Worm (Caenorhabditis elegans) whole organism, L4 larva: ENCODE results near the gene cky-1.

ENCODE experiments used
- D1046.2 ChIP-seq: fragments of 200-800 bp; sonication (Bioruptor generic); IDR thresholded peaks from 2 replicates; pipeline ENCODE4 v1.3.6; 2022; ENCODE audit warnings: missing genetic modification characterization, missing compliant biosample characterization
- T20F7.1 ChIP-seq: fragments of 200-800 bp; sonication (Bioruptor generic); optimal IDR thresholded peaks from 2 replicates; lab custom pipeline; 2018; ENCODE audit warnings: mild to moderate bottlenecking, missing genetic modification characterization, missing compliant biosample characterization
- Y48G9A.11 ChIP-seq: fragments of 200-800 bp; sonication (Bioruptor generic); IDR thresholded peaks from 2 replicates; pipeline ENCODE4 v1.3.6; 2022; ENCODE audit warnings: missing genetic modification reagents, missing genetic modification characterization, missing compliant biosample characterization
- ZK546.5 ChIP-seq, 2 experiments: sonication (generic microtip); optimal IDR thresholded peaks; 2 replicates each; lab custom pipeline; 2017; ENCODE audit warnings: missing biosample characterization in 2 of 2, missing genetic modification characterization in 2 of 2
- aly-2 ChIP-seq: sonication (generic microtip); optimal IDR thresholded peaks from 2 replicates; lab custom pipeline; 2018; ENCODE audit warnings: missing biosample characterization, missing genetic modification characterization
- attf-4 ChIP-seq: sonication (generic microtip); optimal IDR thresholded peaks from 3 replicates; lab custom pipeline; 2017; ENCODE audit warnings: missing biosample characterization, missing genetic modification characterization
- ceh-28 ChIP-seq: fragments of 150-350 bp; optimal IDR thresholded peaks from 2 replicates; lab custom pipeline; 2014; ENCODE audit warnings: missing biosample characterization, missing genetic modification reagents, missing genetic modification characterization
- ceh-62 ChIP-seq: sonication (generic microtip); optimal IDR thresholded peaks from 2 replicates; lab custom pipeline; 2017; ENCODE audit warnings: missing biosample characterization, missing genetic modification characterization
- daf-12 ChIP-seq: fragments of 150-350 bp; optimal IDR thresholded peaks from 2 replicates; lab custom pipeline; 2014; ENCODE audit warnings: missing biosample characterization, missing genetic modification reagents, missing genetic modification characterization
- daf-19 ChIP-seq: fragments of 200-800 bp; sonication (Bioruptor generic); conservative IDR thresholded peaks from 2 replicates; pipeline ENCODE4 v1.3.6; 2022; ENCODE audit warnings: missing genetic modification characterization, missing compliant biosample characterization
- dmd-8 ChIP-seq: fragments of 200-800 bp; sonication (Bioruptor generic); IDR thresholded peaks from 2 replicates; pipeline ENCODE4 v1.3.6; 2022; ENCODE audit warnings: missing genetic modification characterization, missing compliant biosample characterization
- dve-1 ChIP-seq: sonication (generic microtip); optimal IDR thresholded peaks from 2 replicates; lab custom pipeline; 2017; ENCODE audit warnings: antibody characterized with exemption, mild to moderate bottlenecking, missing genetic modification characterization, missing compliant biosample characterization; ENCODE audit not compliant: insufficient read depth
- hif-1 ChIP-seq, 2 experiments: sonication (generic microtip); optimal IDR thresholded peaks; 2 replicates each; lab custom pipeline; 2016 to 2017; ENCODE audit warnings: missing compliant biosample characterization in 2 of 2, missing genetic modification characterization in 2 of 2, missing genetic modification reagents in 2 of 2, missing genotype in 2 of 2, mild to moderate bottlenecking in 1 of 2
- jun-1 ChIP-seq: fragments of 150-350 bp; optimal IDR thresholded peaks from 2 replicates; lab custom pipeline; 2014; ENCODE audit warnings: missing biosample characterization, missing genetic modification reagents, missing genetic modification characterization
- lin-1 ChIP-seq: fragments of 200-800 bp; sonication (Bioruptor generic); IDR thresholded peaks from 2 replicates; pipeline ENCODE4 v1.3.6; 2022; ENCODE audit warnings: missing genetic modification reagents, missing genetic modification characterization, missing compliant biosample characterization
- lin-13 ChIP-seq: fragments of 150-350 bp; optimal IDR thresholded peaks from 2 replicates; lab custom pipeline; 2014; ENCODE audit warnings: missing biosample characterization, missing genetic modification reagents, missing genetic modification characterization
- lsy-2 ChIP-seq, 2 experiments: fragments of 150-350 bp in 1 of 2; sonication (generic microtip) in 1 of 2; optimal IDR thresholded peaks; 2 replicates each; lab custom pipeline; 2014 to 2017; ENCODE audit warnings: missing biosample characterization in 2 of 2, missing genetic modification characterization in 2 of 2
- madf-9 ChIP-seq: fragments of 200-800 bp; sonication (Bioruptor generic); conservative IDR thresholded peaks from 2 replicates; pipeline ENCODE4 v1.3.6; 2022; ENCODE audit warnings: missing genetic modification reagents, missing genetic modification characterization, missing compliant biosample characterization
- mdl-1 ChIP-seq, 2 experiments: fragments of 150-350 bp in 1 of 2; sonication (generic microtip) in 1 of 2; optimal IDR thresholded peaks; 2 replicates each; lab custom pipeline; 2014 to 2017; ENCODE audit warnings: missing biosample characterization in 2 of 2, missing genetic modification characterization in 2 of 2
- nhr-10 ChIP-seq: fragments of 150-350 bp; optimal IDR thresholded peaks from 2 replicates; lab custom pipeline; 2014; ENCODE audit warnings: missing biosample characterization, missing genetic modification characterization
- nhr-102 ChIP-seq: sonication (generic microtip); optimal IDR thresholded peaks from 2 replicates; lab custom pipeline; 2016; ENCODE audit warnings: mild to moderate bottlenecking, missing genetic modification characterization, moderate library complexity, missing compliant biosample characterization
- nhr-11 ChIP-seq: fragments of 150-350 bp; optimal IDR thresholded peaks from 2 replicates; lab custom pipeline; 2014; ENCODE audit warnings: missing biosample characterization, missing genetic modification characterization
- nhr-25 ChIP-seq: sonication (generic microtip); optimal IDR thresholded peaks from 2 replicates; lab custom pipeline; 2017; ENCODE audit warnings: missing genetic modification characterization, mild to moderate bottlenecking, missing compliant biosample characterization, antibody characterized with exemption, moderate library complexity, borderline replicate concordance; ENCODE audit not compliant: insufficient read depth
- nhr-28 ChIP-seq: fragments of 150-350 bp; optimal IDR thresholded peaks from 2 replicates; lab custom pipeline; 2014; ENCODE audit warnings: missing biosample characterization, missing genetic modification characterization
- nhr-41 ChIP-seq: fragments of 200-800 bp; sonication (Bioruptor generic); IDR thresholded peaks from 2 replicates; pipeline ENCODE4 v1.3.6; 2022; ENCODE audit warnings: missing genetic modification reagents, missing genetic modification characterization, missing compliant biosample characterization
- nhr-42 ChIP-seq: fragments of 200-800 bp; sonication (Bioruptor generic); IDR thresholded peaks from 2 replicates; pipeline ENCODE4 v1.3.6; 2022; ENCODE audit warnings: missing genetic modification characterization, missing compliant biosample characterization
- nhr-6 ChIP-seq: fragments of 150-350 bp; optimal IDR thresholded peaks from 2 replicates; lab custom pipeline; 2014; ENCODE audit warnings: missing biosample characterization, missing genetic modification characterization
- nhr-76 ChIP-seq: fragments of 150-350 bp; optimal IDR thresholded peaks from 2 replicates; lab custom pipeline; 2014; ENCODE audit warnings: missing biosample characterization, missing genetic modification characterization
- nhr-77 ChIP-seq: fragments of 150-350 bp; optimal IDR thresholded peaks from 2 replicates; lab custom pipeline; 2014; ENCODE audit warnings: missing biosample characterization, missing genetic modification characterization
- pqm-1 ChIP-seq: sonication (generic microtip); optimal IDR thresholded peaks from 2 replicates; lab custom pipeline; 2017; ENCODE audit warnings: missing biosample characterization, missing genetic modification characterization
- rbr-2 ChIP-seq: sonication (generic microtip); optimal IDR thresholded peaks from 2 replicates; lab custom pipeline; 2016; ENCODE audit warnings: missing genotype, missing genetic modification characterization, missing compliant biosample characterization
- sdz-12 ChIP-seq: fragments of 200-800 bp; sonication (Bioruptor generic); optimal IDR thresholded peaks from 2 replicates; lab custom pipeline; 2018; ENCODE audit warnings: mild to moderate bottlenecking, missing genetic modification characterization, missing compliant biosample characterization
- set-16 ChIP-seq: fragments of 200-800 bp; sonication (Bioruptor generic); IDR thresholded peaks from 2 replicates; pipeline ENCODE4 v1.3.6; 2022; ENCODE audit warnings: missing genetic modification reagents, missing genetic modification characterization, missing compliant biosample characterization
- skn-1 ChIP-seq: fragments of 150-350 bp; optimal IDR thresholded peaks from 2 replicates; lab custom pipeline; 2014; ENCODE audit warnings: missing biosample characterization, missing genetic modification characterization
- spr-1 ChIP-seq: sonication (generic microtip); optimal IDR thresholded peaks from 2 replicates; lab custom pipeline; 2016; ENCODE audit warnings: mild to moderate bottlenecking, missing genetic modification characterization, missing compliant biosample characterization
- tag-97 ChIP-seq: fragments of 200-800 bp; sonication (Bioruptor generic); IDR thresholded peaks from 2 replicates; pipeline ENCODE4 v1.3.6; 2022; ENCODE audit warnings: missing genetic modification characterization, missing compliant biosample characterization
- unc-130 ChIP-seq: sonication (generic microtip); optimal IDR thresholded peaks from 2 replicates; lab custom pipeline; 2016; ENCODE audit warnings: missing genetic modification reagents, missing genetic modification characterization, missing compliant biosample characterization
- unc-62 ChIP-seq, 3 experiments: fragments of 150-350 bp in 1 of 3; sonication (generic microtip); optimal IDR thresholded peaks in 2 of 3; peaks in 1 of 3; 1 replicate in 1 of 3; 2 replicates in 2 of 3; lab custom pipeline; 2014 to 2017; ENCODE audit warnings: missing biosample characterization in 3 of 3, missing genetic modification characterization in 3 of 3, missing genetic modification reagents in 3 of 3, missing genotype in 1 of 3
- zag-1 ChIP-seq: fragments of 150-350 bp; optimal IDR thresholded peaks from 2 replicates; lab custom pipeline; 2014; ENCODE audit warnings: missing biosample characterization, missing genetic modification characterization
- zfp-3 ChIP-seq: fragments of 200-800 bp; sonication (Bioruptor generic); conservative IDR thresholded peaks from 2 replicates; pipeline ENCODE4 v1.3.6; 2022; ENCODE audit warnings: missing genetic modification reagents, missing genetic modification characterization, missing compliant biosample characterization
- ztf-11 ChIP-seq: fragments of 150-350 bp; optimal IDR thresholded peaks from 2 replicates; lab custom pipeline; 2014; ENCODE audit warnings: missing biosample characterization, missing genetic modification characterization

The cky-1 gene

DNA sequence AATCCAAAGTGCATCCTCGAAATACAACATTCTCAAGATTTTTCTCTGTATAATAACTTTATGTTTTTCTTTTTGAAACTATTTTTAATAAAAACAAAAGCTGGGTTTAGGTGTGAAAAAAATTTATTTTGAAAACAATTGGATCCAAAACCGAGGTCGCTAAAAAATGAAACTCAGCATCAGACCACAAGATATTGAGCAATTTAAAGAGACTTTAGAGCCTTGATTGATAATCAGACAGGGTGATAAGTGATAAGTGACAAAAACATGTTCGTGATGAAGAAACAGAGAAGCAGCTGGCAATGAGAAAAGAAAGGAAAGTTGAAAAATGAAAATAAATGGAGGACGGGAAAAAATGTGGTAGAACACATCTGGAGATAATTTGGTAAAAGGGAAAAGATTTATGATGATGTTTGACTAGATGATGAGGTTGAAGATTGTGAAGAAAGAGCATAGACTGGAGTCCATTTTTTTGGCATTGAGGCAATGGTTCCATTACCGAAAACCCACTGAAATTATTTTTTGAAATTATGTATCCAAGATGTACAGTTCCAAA is 15.1 kb downstream of the cky-1 start, which contains the start of gene C15C8.6:
TSS of gene C15C8.6 (minus strand) at position 51 of the 556 bp plus-strand sequence.
- TF ChIP-seq nhr-10 (tag; lab: Kevin White, UChicago) (no peak), ceh-62 (tag; lab: Kevin White, UChicago) (no peak), sdz-12 (GFP tag; lab: Kevin White, UChicago) (no peak), tag-97 (GFP tag; lab: Robert Waterston, UW) (no peak), unc-62 (GFP tag; optimal IDR thresholded peaks at IDR 0.05 in 1 of 2; lab: Kevin White, UChicago) (peak in 1 of 2 experiments; percentile 50), unc-62 (tag; optimal IDR thresholded peaks at IDR 0.05; lab: Kevin White, UChicago) (no peak)

DNA sequence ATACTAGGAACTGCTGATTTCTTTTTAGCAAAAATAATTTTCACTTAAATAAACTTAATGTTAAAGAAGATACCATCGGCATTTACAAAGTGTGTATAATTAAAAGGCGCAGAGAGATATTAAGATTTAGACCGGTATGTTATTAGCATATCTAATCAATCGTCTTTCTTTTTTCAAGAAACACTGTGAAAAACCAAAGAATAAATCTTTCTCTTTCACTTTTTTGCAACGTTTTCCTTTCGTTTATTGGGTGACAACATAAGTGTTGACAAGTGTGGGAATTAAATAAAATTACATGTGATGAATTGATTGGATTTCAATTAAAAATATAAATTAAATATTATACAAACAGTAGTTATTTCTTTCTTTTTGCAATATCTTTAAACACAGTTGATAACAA is 15.9 kb downstream of the cky-1 start, which contains the start of gene C15C8.8:
TSS of gene C15C8.8 (minus strand) at position 101 of the 400 bp plus-strand sequence.
- TF ChIP-seq dve-1 (tag; lab: Kevin White, UChicago) (no peak), nhr-28 (tag; lab: Kevin White, UChicago) (no peak), lsy-2 (tag; optimal IDR thresholded peaks at IDR 0.05; lab: Kevin White, UChicago) (no peak)
- TF ChIP-seq, all 104 proteins: peak for 0

DNA sequence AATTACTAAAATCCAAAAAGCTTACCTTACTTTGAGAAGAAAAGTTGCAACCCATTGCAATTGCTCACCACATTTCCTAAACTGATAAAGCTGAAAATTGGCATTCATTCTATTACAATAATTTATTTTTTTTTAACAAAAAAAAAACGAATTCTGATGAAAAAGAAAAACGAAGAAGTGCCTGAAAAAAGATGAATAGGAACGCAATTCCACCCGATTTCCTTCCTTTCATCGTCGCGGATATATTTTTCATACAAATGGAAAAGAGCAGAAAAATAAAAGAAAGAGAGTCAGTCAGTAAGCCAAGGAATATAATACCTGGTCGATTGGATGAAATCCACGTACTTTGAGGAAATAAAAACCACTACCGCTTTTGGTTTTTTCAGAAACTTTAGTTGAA is 18.3 kb downstream of the cky-1 start, which contains the start of gene gpa-13:
TSS of gene gpa-13 (minus strand) at position 101 of the 400 bp plus-strand sequence.
- TF ChIP-seq zfp-3 (GFP tag; lab: Robert Waterston, UW), result no peak
- TF ChIP-seq nhr-77 (tag; lab: Kevin White, UChicago), result no peak
- no peak for TF ChIP-seq lin-1 (GFP tag; lab: Robert Waterston, UW)
- TF ChIP-seq lin-13 (GFP tag; lab: Kevin White, UChicago), result no peak
- no peak for TF ChIP-seq nhr-11
- TF ChIP-seq pqm-1, result no peak
- no peak for TF ChIP-seq zag-1
- TF ChIP-seq dmd-8 (GFP tag; lab: Robert Waterston, UW), result no peak
- no peak for TF ChIP-seq nhr-102 (tag; lab: Kevin White, UChicago)
- no peak for TF ChIP-seq ZK546.5 (tag; optimal IDR thresholded peaks at IDR 0.05; lab: Kevin White, UChicago)
- no peak for TF ChIP-seq attf-4 (tag; lab: Kevin White, UChicago)
- no peak for TF ChIP-seq nhr-41 (GFP tag; lab: Robert Waterston, UW)
- TF ChIP-seq T20F7.1 (GFP tag; lab: Kevin White, UChicago), result no peak
- TF ChIP-seq Y48G9A.11 (GFP tag; lab: Robert Waterston, UW), result no peak
- no peak for TF ChIP-seq skn-1 (tag; lab: Kevin White, UChicago)
- no peak for TF ChIP-seq aly-2 (tag; lab: Kevin White, UChicago)

DNA sequence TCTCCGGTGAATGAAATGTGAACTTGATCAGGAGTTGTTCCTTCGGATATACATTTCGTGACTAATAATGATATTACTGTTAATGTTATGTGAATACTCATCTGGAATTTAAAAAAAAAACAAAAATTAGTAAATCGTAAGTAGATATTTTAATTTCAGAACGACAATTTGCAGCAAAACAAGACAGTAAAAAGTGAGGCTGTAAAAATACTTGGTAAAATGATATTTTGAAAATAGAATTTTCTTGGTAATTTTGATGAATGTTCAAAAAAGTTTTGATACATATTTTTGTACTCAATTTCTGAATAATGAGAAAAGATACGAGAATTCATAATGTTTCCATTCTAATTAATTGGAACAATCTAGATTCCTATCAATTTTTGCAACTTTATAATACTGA is 23.2 kb downstream of the cky-1 start, which contains the start of gene papl-1:
TSS of gene papl-1 (minus strand) at position 101 of the 400 bp plus-strand sequence.
- TF ChIP-seq unc-130 (GFP tag; lab: Kevin White, UChicago) (no peak), nhr-6 (tag; lab: Kevin White, UChicago) (no peak), lin-13 (GFP tag; lab: Kevin White, UChicago) (no peak), ceh-62 (tag; lab: Kevin White, UChicago) (no peak), D1046.2 (no peak), madf-9 (GFP tag; lab: Robert Waterston, UW) (no peak), ztf-11 (tag; lab: Kevin White, UChicago) (no peak), nhr-42 (GFP tag; lab: Robert Waterston, UW) (no peak), spr-1 (no peak), jun-1 (no peak), rbr-2 (tag; lab: Kevin White, UChicago) (no peak), ceh-28 (tag; lab: Kevin White, UChicago) (no peak), tag-97 (GFP tag; lab: Robert Waterston, UW) (no peak), set-16 (GFP tag; lab: Robert Waterston, UW) (no peak), daf-19 (GFP tag; lab: Robert Waterston, UW) (no peak), hif-1 (tag; optimal IDR thresholded peaks at IDR 0.05; lab: Kevin White, UChicago) (no peak), nhr-76 (tag; lab: Kevin White, UChicago) (no peak), mdl-1 (tag; optimal IDR thresholded peaks at IDR 0.05; lab: Kevin White, UChicago) (no peak), daf-12 (tag; lab: Kevin White, UChicago) (no peak), nhr-25 (no peak)
